Fruit fly (Drosophila melanogaster): ENCODE results near the gene CG1840.

dm6 chrX:11881686-11882085 lies 6.5 kb upstream of the CG1840 start:
- TF ChIP-seq CG34367 (tag; optimal IDR thresholded peaks at IDR 0.05) (no peak), CG8301 (tag; optimal IDR thresholded peaks at IDR 0.05) (no peak), EcR (GFP tag; optimal IDR thresholded peaks at IDR 0.05) (no peak), CG14655 (GFP tag; optimal IDR thresholded peaks at IDR 0.05) (no peak), CG4496 (GFP tag; IDR thresholded peaks at IDR 0.05) (no peak), CG32121 (GFP tag; IDR thresholded peaks at IDR 0.05) (no peak), CG17806 (tag; optimal IDR thresholded peaks at IDR 0.05) (no peak), CG15710 (tag; optimal IDR thresholded peaks at IDR 0.05) (no peak), gl (tag; optimal IDR thresholded peaks at IDR 0.05) (peak; percentile 33), Pif1B (GFP tag; optimal IDR thresholded peaks at IDR 0.05) (no peak), Snoo (tag; optimal IDR thresholded peaks at IDR 0.05) (no peak), CG13204 (GFP tag; optimal IDR thresholded peaks at IDR 0.05) (no peak)
